Fruit fly (Drosophila melanogaster) whole organism, embryonic: ENCODE measurements around the gene Top3beta.

ENCODE experiments used
- ATbp ChIP-seq: fragments of 200-800 bp; sonication (Bioruptor generic); optimal IDR thresholded peaks from 2 replicates; lab custom pipeline; 2017; ENCODE audit warnings: missing biosample characterization, mild to moderate bottlenecking, missing genetic modification characterization, missing genetic modification reagents
- Adf1 ChIP-seq: fragments of 200-800 bp; sonication (Bioruptor generic); IDR thresholded peaks from 2 replicates; pipeline ENCODE4 v1.3.6; 2022; ENCODE audit warnings: missing biosample characterization, missing genetic modification characterization
- CG1233 ChIP-seq: fragments of 200-800 bp; sonication (Bioruptor generic); optimal IDR thresholded peaks from 4 replicates; lab custom pipeline; 2018; ENCODE audit warnings: missing biosample characterization, mild to moderate bottlenecking, missing genetic modification characterization
- CG12659 ChIP-seq: fragments of 200-800 bp; sonication (Bioruptor generic); optimal IDR thresholded peaks from 3 replicates; lab custom pipeline; 2017; ENCODE audit warnings: mild to moderate bottlenecking, missing biosample characterization, missing genetic modification reagents, missing genetic modification characterization
- CG13287 ChIP-seq: fragments of 200-800 bp; sonication (Bioruptor generic); IDR thresholded peaks from 2 replicates; pipeline ENCODE4 v1.3.6; 2022; ENCODE audit warnings: missing biosample characterization, missing genetic modification characterization; ENCODE audit not compliant: partially characterized antibody
- CG14667 ChIP-seq: fragments of 200-800 bp; sonication (Bioruptor generic); IDR thresholded peaks from 2 replicates; pipeline ENCODE4 v1.3.6; 2022; ENCODE audit warnings: missing biosample characterization, missing genetic modification characterization
- CG15073 ChIP-seq: fragments of 200-800 bp; sonication (Bioruptor generic); optimal IDR thresholded peaks from 2 replicates; lab custom pipeline; 2016; ENCODE audit warnings: missing biosample characterization, missing genetic modification characterization
- CG1603 ChIP-seq: fragments of 200-800 bp; sonication (Bioruptor generic); optimal IDR thresholded peaks from 2 replicates; lab custom pipeline; 2019; ENCODE audit warnings: missing biosample characterization, mild to moderate bottlenecking, missing genetic modification characterization, moderate library complexity
- CG16813 ChIP-seq: fragments of 200-800 bp; sonication (Bioruptor generic); IDR thresholded peaks from 3 replicates; pipeline ENCODE4 v1.3.6; 2022; ENCODE audit warnings: missing biosample characterization, missing genetic modification characterization; ENCODE audit not compliant: partially characterized antibody
- CG17186 ChIP-seq: fragments of 200-800 bp; sonication (Bioruptor generic); optimal IDR thresholded peaks from 3 replicates; lab custom pipeline; 2017; ENCODE audit warnings: missing biosample characterization, missing genetic modification reagents, missing genetic modification characterization
- CG2116 ChIP-seq: fragments of 200-800 bp; sonication (Bioruptor generic); optimal IDR thresholded peaks from 3 replicates; lab custom pipeline; 2018; ENCODE audit warnings: missing biosample characterization, mild to moderate bottlenecking, missing genetic modification characterization
- CG34224 ChIP-seq: fragments of 200-800 bp; sonication (Bioruptor generic); IDR thresholded peaks from 3 replicates; pipeline ENCODE4 v1.3.6; 2022; ENCODE audit warnings: missing biosample characterization, missing genetic modification characterization; ENCODE audit not compliant: partially characterized antibody
- CG3847 ChIP-seq: fragments of 200-800 bp; sonication (Bioruptor generic); IDR thresholded peaks from 2 replicates; pipeline ENCODE4 v1.3.6; 2022; ENCODE audit warnings: missing biosample characterization, missing genetic modification characterization
- CG3995 ChIP-seq: fragments of 200-800 bp; sonication (Bioruptor generic); optimal IDR thresholded peaks from 3 replicates; lab custom pipeline; 2016; ENCODE audit warnings: missing biosample characterization, missing genetic modification characterization
- CG6683 ChIP-seq: fragments of 200-800 bp; sonication (Bioruptor generic); optimal IDR thresholded peaks from 2 replicates; lab custom pipeline; 2017; ENCODE audit warnings: missing biosample characterization, mild to moderate bottlenecking, missing genetic modification characterization, missing genetic modification reagents
- CG7271 ChIP-seq: fragments of 200-800 bp; sonication (Bioruptor generic); optimal IDR thresholded peaks from 2 replicates; lab custom pipeline; 2018; ENCODE audit warnings: missing biosample characterization, mild to moderate bottlenecking, missing genetic modification characterization, moderate library complexity
- CG8478 ChIP-seq: fragments of >200 bp; optimal IDR thresholded peaks from 2 replicates; lab custom pipeline; 2018
- CG8924 ChIP-seq: fragments of 200-800 bp; optimal IDR thresholded peaks from 3 replicates; lab custom pipeline; 2019; ENCODE audit warnings: missing biosample characterization, mild to moderate bottlenecking, missing genetic modification characterization, moderate library complexity
- Dad ChIP-seq: fragments of 200-800 bp; sonication (Bioruptor generic); optimal IDR thresholded peaks from 3 replicates; lab custom pipeline; 2016; ENCODE audit warnings: missing biosample characterization, missing genetic modification characterization
- Dp ChIP-seq: fragments of 200-800 bp; sonication (Bioruptor generic); optimal IDR thresholded peaks from 2 replicates; lab custom pipeline; 2018; ENCODE audit warnings: missing biosample characterization, mild to moderate bottlenecking, missing genetic modification characterization, moderate library complexity
- Dref ChIP-seq: fragments of 200-800 bp; sonication (Bioruptor generic); IDR thresholded peaks from 2 replicates; pipeline ENCODE4 v1.3.6; 2022; ENCODE audit warnings: missing biosample characterization, missing genetic modification characterization
- Ets97D ChIP-seq: fragments of 200-800 bp; sonication (Bioruptor generic); optimal IDR thresholded peaks from 3 replicates; lab custom pipeline; 2016; ENCODE audit warnings: missing biosample characterization, missing genetic modification characterization
- Fer1 ChIP-seq: fragments of 200-800 bp; sonication (Bioruptor generic); optimal IDR thresholded peaks from 2 replicates; lab custom pipeline; 2017; ENCODE audit warnings: missing biosample characterization, mild to moderate bottlenecking, missing genetic modification characterization
- HLH4C ChIP-seq: fragments of 200-800 bp; sonication (Bioruptor generic); IDR thresholded peaks from 3 replicates; pipeline ENCODE4 v1.3.6; 2022; ENCODE audit warnings: missing biosample characterization, missing genetic modification characterization; ENCODE audit not compliant: partially characterized antibody
- HmgZ ChIP-seq: fragments of 200-800 bp; sonication (Bioruptor generic); optimal IDR thresholded peaks from 2 replicates; lab custom pipeline; 2018; ENCODE audit warnings: missing biosample characterization, mild to moderate bottlenecking, missing genetic modification characterization
- Lhr ChIP-seq: fragments of 200-800 bp; sonication (Bioruptor generic); optimal IDR thresholded peaks from 3 replicates; lab custom pipeline; 2017; ENCODE audit warnings: mild to moderate bottlenecking, missing biosample characterization, missing genetic modification reagents, missing genetic modification characterization
- MESR4 ChIP-seq: fragments of 200-800 bp; sonication (Bioruptor generic); optimal IDR thresholded peaks from 2 replicates; lab custom pipeline; 2018; ENCODE audit warnings: missing biosample characterization, mild to moderate bottlenecking, missing genetic modification characterization, moderate library complexity
- Med ChIP-seq: fragments of 200-800 bp; sonication (Bioruptor generic); peaks from one replicate; lab custom pipeline; 2016; ENCODE audit warnings: missing biosample characterization, missing genetic modification characterization, mild to moderate bottlenecking, inconsistent platforms, moderate library complexity
- Nf-YA ChIP-seq: fragments of 200-800 bp; sonication (Bioruptor generic); IDR thresholded peaks from 2 replicates; pipeline ENCODE4 v1.3.6; 2022; ENCODE audit warnings: missing biosample characterization, missing genetic modification characterization
- Optix ChIP-seq: fragments of 200-800 bp; sonication (Bioruptor generic); IDR thresholded peaks from 3 replicates; pipeline ENCODE4 v1.3.6; 2022; ENCODE audit warnings: missing biosample characterization, missing genetic modification characterization
- Pdp1 ChIP-seq, 2 experiments: fragments of 200-800 bp; sonication (Bioruptor generic); optimal IDR thresholded peaks; 3 replicates each; lab custom pipeline; 2016; ENCODE audit warnings: missing biosample characterization in 2 of 2, missing genetic modification characterization in 2 of 2, mild to moderate bottlenecking in 1 of 2, moderate library complexity in 1 of 2
- Ptx1 ChIP-seq: fragments of 200-800 bp; sonication (Bioruptor generic); IDR thresholded peaks from 2 replicates; pipeline ENCODE4 v1.3.6; 2022; ENCODE audit warnings: missing biosample characterization, missing genetic modification characterization
- Side ChIP-seq: fragments of 200-800 bp; sonication (Bioruptor generic); optimal IDR thresholded peaks from 2 replicates; lab custom pipeline; 2016; ENCODE audit warnings: missing biosample characterization, missing genetic modification characterization
- Sin3A ChIP-seq: fragments of >200 bp; optimal IDR thresholded peaks from 2 replicates; lab custom pipeline; 2018
- Sry-δ ChIP-seq: fragments of 200-800 bp; sonication (Bioruptor generic); optimal IDR thresholded peaks from 2 replicates; lab custom pipeline; 2016; ENCODE audit warnings: missing biosample characterization, missing genetic modification characterization
- ac ChIP-seq: fragments of 200-800 bp; sonication (Bioruptor generic); optimal IDR thresholded peaks from 3 replicates; lab custom pipeline; 2017; ENCODE audit warnings: missing biosample characterization, mild to moderate bottlenecking, missing genetic modification characterization
- amos ChIP-seq: fragments of 200-800 bp; sonication (Bioruptor generic); IDR thresholded peaks from 2 replicates; pipeline ENCODE4 v1.3.6; 2022; ENCODE audit warnings: missing biosample characterization, missing genetic modification characterization; ENCODE audit not compliant: partially characterized antibody
- chinmo ChIP-seq: fragments of 200-800 bp; sonication (Bioruptor generic); IDR thresholded peaks from 4 replicates; pipeline ENCODE4 v1.3.6; 2022; ENCODE audit warnings: missing biosample characterization, missing genetic modification characterization; ENCODE audit not compliant: partially characterized antibody
- crp ChIP-seq, 2 experiments: fragments of 200-800 bp; sonication (Bioruptor generic); optimal IDR thresholded peaks; 2 replicates in 1 of 2; 3 replicates in 1 of 2; lab custom pipeline; 2017; ENCODE audit warnings: missing biosample characterization in 2 of 2, missing genetic modification characterization in 2 of 2, mild to moderate bottlenecking in 1 of 2, moderate library complexity in 1 of 2
- fd3F ChIP-seq: fragments of 200-800 bp; sonication (Bioruptor generic); optimal IDR thresholded peaks from 2 replicates; lab custom pipeline; 2018; ENCODE audit warnings: missing biosample characterization, mild to moderate bottlenecking, missing genetic modification characterization, moderate library complexity
- gfzf ChIP-seq: fragments of 200-800 bp; sonication (Bioruptor generic); optimal IDR thresholded peaks from 2 replicates; lab custom pipeline; 2016; ENCODE audit warnings: missing biosample characterization, mild to moderate bottlenecking, missing genetic modification characterization, moderate library complexity
- insv ChIP-seq, 2 experiments: fragments of 200-800 bp; sonication (Bioruptor generic); optimal IDR thresholded peaks; 3 replicates each; lab custom pipeline; 2016 to 2018; ENCODE audit warnings: missing biosample characterization in 2 of 2, missing genetic modification characterization in 2 of 2
- nmo ChIP-seq: fragments of 200-800 bp; sonication (Bioruptor generic); optimal IDR thresholded peaks from 2 replicates; lab custom pipeline; 2018; ENCODE audit warnings: missing biosample characterization, mild to moderate bottlenecking, missing genetic modification characterization, moderate library complexity
- nom ChIP-seq: fragments of 200-800 bp; sonication (Bioruptor generic); optimal IDR thresholded peaks from 2 replicates; lab custom pipeline; 2017; ENCODE audit warnings: missing biosample characterization, missing genetic modification characterization, mild to moderate bottlenecking, moderate library complexity, missing genetic modification reagents
- odd ChIP-seq: fragments of 200-800 bp; sonication (Bioruptor generic); optimal IDR thresholded peaks from 2 replicates; lab custom pipeline; 2017; ENCODE audit warnings: missing biosample characterization, mild to moderate bottlenecking, missing genetic modification characterization
- phol ChIP-seq: fragments of 200-800 bp; sonication (Bioruptor generic); optimal IDR thresholded peaks from 3 replicates; lab custom pipeline; 2018; ENCODE audit warnings: missing biosample characterization, mild to moderate bottlenecking, missing genetic modification characterization, moderate library complexity
- schlank ChIP-seq: fragments of 200-800 bp; sonication (Bioruptor generic); optimal IDR thresholded peaks from 2 replicates; lab custom pipeline; 2018; ENCODE audit warnings: missing biosample characterization, mild to moderate bottlenecking, missing genetic modification characterization
- sens ChIP-seq: fragments of 200-800 bp; sonication (Bioruptor generic); peaks from one replicate; lab custom pipeline; 2016; ENCODE audit warnings: missing biosample characterization, missing genetic modification characterization
- sima ChIP-seq: fragments of 200-800 bp; sonication (Bioruptor generic); optimal IDR thresholded peaks from 2 replicates; lab custom pipeline; 2016; ENCODE audit warnings: missing biosample characterization, missing genetic modification characterization
- tio ChIP-seq: fragments of 200-800 bp; sonication (Bioruptor generic); optimal IDR thresholded peaks from 2 replicates; lab custom pipeline; 2017; ENCODE audit warnings: missing biosample characterization, missing genetic modification characterization, inconsistent platforms

The Top3beta gene

DNA sequence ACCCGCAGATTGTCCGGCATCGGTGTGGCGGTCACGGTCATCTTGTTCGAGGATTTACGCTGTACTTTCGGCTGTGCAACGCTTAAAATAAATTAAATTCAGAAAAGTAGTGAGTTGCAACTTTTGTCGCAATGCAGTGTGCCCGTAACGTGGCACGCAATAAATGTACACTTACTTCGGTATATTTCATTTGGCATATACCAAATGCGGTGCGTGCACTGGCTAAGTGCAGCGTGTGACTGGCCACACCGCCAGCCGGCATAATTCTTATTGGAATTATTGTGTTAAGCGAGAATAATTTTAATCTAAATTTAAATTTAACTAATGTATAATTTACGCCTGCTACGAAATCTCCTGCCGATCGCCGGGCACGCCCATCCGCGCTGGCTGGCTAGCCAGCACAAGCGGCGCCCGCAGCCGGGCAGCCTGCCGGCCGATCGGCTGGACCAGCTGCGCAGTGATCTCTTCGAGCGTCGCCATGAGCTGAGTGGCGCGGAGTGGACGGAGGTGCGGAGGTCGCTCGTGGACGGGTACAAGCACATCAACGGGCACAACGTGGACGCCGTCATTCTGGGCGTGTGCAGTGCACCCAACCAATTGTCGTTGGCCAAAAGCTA lies 3.4 kb upstream of the Top3beta start, which contains the start of the genes Rpt4 and mldr (continued):
- TF ChIP-seq nmo (peak; percentile 40), Optix (GFP tag; lab: Robert Waterston, UW) (no peak), phol (tag; lab: Kevin White, UChicago) (peak; percentile 55), CG8924 (tag; lab: Kevin White, UChicago) (peak; percentile 10), Sry-δ (GFP tag; lab: Kevin White, UChicago) (peak; percentile 30), Dref (GFP tag; lab: Robert Waterston, UW) (peak; percentile 48), ATbp (GFP tag; lab: Kevin White, UChicago) (no peak), CG34224 (GFP tag; lab: Robert Waterston, UW) (peak; percentile 44; the same call in 1 of the 3 replicates), fd3F (GFP tag; lab: Kevin White, UChicago) (no peak), CG3847 (GFP tag; lab: Robert Waterston, UW) (peak; percentile 59), CG2116 (peak; percentile 12), Pdp1 (GFP tag; optimal IDR thresholded peaks at IDR 0.05; lab: Kevin White, UChicago) (peak in 1 of 2 experiments; percentile 52), crp (GFP tag; optimal IDR thresholded peaks at IDR 0.05; lab: Kevin White, UChicago) (peak in 1 of 2 experiments; percentile 53), CG15073 (no peak), Sin3A (lab: Kevin White, UChicago) (peak; percentile 63), MESR4 (GFP tag; lab: Kevin White, UChicago) (peak; percentile 77), HmgZ (peak; percentile 61), Lhr (peak; percentile 68), insv (GFP tag; optimal IDR thresholded peaks at IDR 0.05; lab: Kevin White, UChicago) (peak; percentile 94 to 99), Fer1 (GFP tag; lab: Kevin White, UChicago) (peak; percentile 12), CG7271 (tag; lab: Kevin White, UChicago) (no peak), gfzf (peak; percentile 94), sens (GFP tag; lab: Kevin White, UChicago) (peak; percentile 58), chinmo (GFP tag; lab: Robert Waterston, UW) (0 out of 4 replicates have a peak, but pooled peaks have one; percentile 59), CG12659 (GFP tag; lab: Kevin White, UChicago) (peak; percentile 72), CG1603 (peak; percentile 75), CG17186 (GFP tag; lab: Kevin White, UChicago) (peak; percentile 56), Dp (GFP tag; lab: Kevin White, UChicago) (peak; percentile 46), Ets97D (peak; percentile 47)

- TF ChIP-seq Pdp1 (GFP tag; optimal IDR thresholded peaks at IDR 0.05; lab: Kevin White, UChicago) (no peak), Side (GFP tag; lab: Kevin White, UChicago) (no peak), amos (GFP tag; lab: Robert Waterston, UW) (no peak), Med (peak; percentile 15), schlank (no peak), Nf-YA (GFP tag; lab: Robert Waterston, UW) (no peak), CG6683 (GFP tag; lab: Kevin White, UChicago) (no peak), Dad (no peak), CG14667 (no peak), sima (GFP tag; lab: Kevin White, UChicago) (no peak), CG8478 (no peak), odd (GFP tag; lab: Kevin White, UChicago) (no peak), nom (GFP tag; lab: Kevin White, UChicago) (peak; percentile 50), Adf1 (GFP tag; lab: Robert Waterston, UW) (no peak), CG16813 (GFP tag; lab: Robert Waterston, UW) (no peak), ac (GFP tag; lab: Kevin White, UChicago) (no peak), CG13287 (GFP tag; lab: Robert Waterston, UW) (no peak), CG1233 (GFP tag; lab: Kevin White, UChicago) (no peak), tio (GFP tag; lab: Kevin White, UChicago) (no peak), HLH4C (GFP tag; lab: Robert Waterston, UW) (no peak), CG3995 (GFP tag; lab: Kevin White, UChicago) (no peak), Ptx1 (GFP tag; lab: Robert Waterston, UW) (no peak)
Measured at dm6 chrX:6283470-6283869, 4.3 kb downstream of the Top3beta start, which contains the start of gene CG11700. TSS of gene CG11700 (minus strand) at chrX:6283575.
